Fruit fly (Drosophila melanogaster) whole organism, wandering third instar larva: ENCODE results near the gene CG14629.

ENCODE experiments used
- Abd-B ChIP-seq: fragments of >200 bp; optimal IDR thresholded peaks from 2 replicates; lab custom pipeline; 2017; ENCODE audit warnings: missing biosample characterization, missing genetic modification characterization
- CG32264 ChIP-seq: fragments of 200-800 bp; sonication (Bioruptor generic); optimal IDR thresholded peaks from 2 replicates; lab custom pipeline; 2016; ENCODE audit warnings: missing biosample characterization, missing genetic modification characterization
- CG9705 ChIP-seq: fragments of 200-800 bp; sonication (Bioruptor generic); optimal IDR thresholded peaks from 2 replicates; lab custom pipeline; 2018; ENCODE audit warnings: missing biosample characterization, mild to moderate bottlenecking, missing genetic modification characterization
- CrebA ChIP-seq: fragments of 200-800 bp; sonication (Bioruptor generic); optimal IDR thresholded peaks from 2 replicates; lab custom pipeline; 2016; ENCODE audit warnings: missing biosample characterization, mild to moderate bottlenecking, missing genetic modification characterization, borderline replicate concordance
- Dfd ChIP-seq: fragments of >200 bp; optimal IDR thresholded peaks from 2 replicates; lab custom pipeline; 2017; ENCODE audit warnings: missing biosample characterization, missing genetic modification characterization
- Dif ChIP-seq: fragments of 200-275, 200-300 bp; sonication (Bioruptor generic); optimal IDR thresholded peaks from 2 replicates; lab custom pipeline; 2018; ENCODE audit warnings: missing biosample characterization, missing genetic modification characterization; ENCODE audit not compliant: partially characterized antibody
- GATAd ChIP-seq: sonication (Bioruptor generic); optimal IDR thresholded peaks from 2 replicates; lab custom pipeline; 2016; ENCODE audit warnings: missing biosample characterization, missing genetic modification characterization
- HLH106 ChIP-seq: fragments of 200-800 bp; optimal IDR thresholded peaks from 3 replicates; lab custom pipeline; 2019; ENCODE audit warnings: missing biosample characterization, mild to moderate bottlenecking, missing genetic modification characterization, moderate library complexity
- Hnf4 ChIP-seq: fragments of 200-800 bp; sonication (Bioruptor generic); optimal IDR thresholded peaks from 2 replicates; lab custom pipeline; 2016; ENCODE audit warnings: missing biosample characterization, mild to moderate bottlenecking, missing genetic modification characterization
- Hr78 ChIP-seq: fragments of >200 bp; optimal IDR thresholded peaks from 2 replicates; lab custom pipeline; 2017; ENCODE audit warnings: missing biosample characterization, missing genetic modification characterization
- Hr83 ChIP-seq: fragments of 200-300 bp; sonication (Bioruptor generic); optimal IDR thresholded peaks from 2 replicates; lab custom pipeline; 2016; ENCODE audit warnings: missing biosample characterization, mild to moderate bottlenecking, missing genetic modification characterization, moderate library complexity; ENCODE audit not compliant: poor library complexity, severe bottlenecking
- Jra ChIP-seq: sonication (Bioruptor generic); optimal IDR thresholded peaks from 2 replicates; lab custom pipeline; 2016; ENCODE audit warnings: missing biosample characterization, missing genetic modification characterization
- Myc ChIP-seq: fragments of >200 bp; optimal IDR thresholded peaks from 2 replicates; lab custom pipeline; 2017
- OdsH ChIP-seq: fragments of 200-800 bp; sonication (Bioruptor generic); optimal IDR thresholded peaks from 2 replicates; lab custom pipeline; 2016; ENCODE audit warnings: missing biosample characterization, mild to moderate bottlenecking, missing genetic modification characterization
- Rel ChIP-seq, 2 experiments: fragments of 200-800 bp; sonication (Bioruptor generic) in 1 of 2; optimal IDR thresholded peaks; 2 replicates in 1 of 2; 3 replicates in 1 of 2; lab custom pipeline; 2016 to 2019; ENCODE audit warnings: mild to moderate bottlenecking in 2 of 2, missing biosample characterization in 2 of 2, missing genetic modification characterization in 2 of 2, moderate library complexity in 1 of 2
- Sp1 ChIP-seq: fragments of 200-800 bp; sonication (Bioruptor generic); optimal IDR thresholded peaks from 3 replicates; lab custom pipeline; 2019; ENCODE audit warnings: missing biosample characterization, mild to moderate bottlenecking, missing genetic modification characterization, moderate library complexity
- Vsx2 ChIP-seq: fragments of 200-300, 225-300 bp; sonication (Bioruptor generic); optimal IDR thresholded peaks from 2 replicates; lab custom pipeline; 2018; ENCODE audit warnings: missing biosample characterization, missing genetic modification characterization; ENCODE audit not compliant: partially characterized antibody
- br ChIP-seq: fragments of 200-800 bp; sonication (Bioruptor generic); optimal IDR thresholded peaks from 2 replicates; lab custom pipeline; 2016; ENCODE audit warnings: missing biosample characterization, missing genetic modification characterization
- brk ChIP-seq: fragments of 200-800 bp; sonication (Bioruptor generic); optimal IDR thresholded peaks from 2 replicates; lab custom pipeline; 2016; ENCODE audit warnings: missing biosample characterization, mild to moderate bottlenecking, missing genetic modification characterization
- dl ChIP-seq, 2 experiments: fragments of 175-275, 200-275 bp in 1 of 2; fragments of 200-275 bp in 1 of 2; sonication (Bioruptor generic); optimal IDR thresholded peaks; lab custom pipeline; 2018; ENCODE audit warnings: mild to moderate bottlenecking in 2 of 2, missing biosample characterization in 2 of 2, missing genetic modification characterization in 2 of 2, moderate library complexity in 2 of 2; ENCODE audit not compliant: partially characterized antibody in 2 of 2, insufficient read depth in 1 of 2
- dmrt93B ChIP-seq: fragments of 200-800 bp; sonication (Bioruptor generic); optimal IDR thresholded peaks from 2 replicates; lab custom pipeline; 2018; ENCODE audit warnings: missing biosample characterization, mild to moderate bottlenecking, missing genetic modification characterization
- dsf ChIP-seq: sonication (Bioruptor generic); optimal IDR thresholded peaks from 2 replicates; lab custom pipeline; 2016; ENCODE audit warnings: missing biosample characterization, missing genetic modification characterization, borderline replicate concordance
- ey ChIP-seq: fragments of 200-800 bp; sonication (Bioruptor generic); optimal IDR thresholded peaks from 2 replicates; lab custom pipeline; 2016; ENCODE audit warnings: missing biosample characterization, missing genetic modification characterization
- foxo ChIP-seq, 2 experiments: fragments of 200-800 bp; sonication (Bioruptor generic); optimal IDR thresholded peaks; 2 replicates in 1 of 2; 3 replicates in 1 of 2; lab custom pipeline; 2016 to 2017; ENCODE audit warnings: missing biosample characterization in 2 of 2, missing genetic modification characterization in 2 of 2
- fru ChIP-seq: fragments of 200-800 bp; sonication (Bioruptor generic); optimal IDR thresholded peaks from 3 replicates; lab custom pipeline; 2016; ENCODE audit warnings: missing biosample characterization, mild to moderate bottlenecking, missing genetic modification characterization
- h ChIP-seq: fragments of 200-800 bp; sonication (Bioruptor generic); optimal IDR thresholded peaks from 3 replicates; lab custom pipeline; 2016; ENCODE audit warnings: missing biosample characterization, mild to moderate bottlenecking, missing genetic modification characterization
- jim ChIP-seq: fragments of 175-275, 200-325 bp; sonication (Bioruptor generic); optimal IDR thresholded peaks from 2 replicates; lab custom pipeline; 2016; ENCODE audit warnings: missing biosample characterization, mild to moderate bottlenecking, missing genetic modification characterization
- lola ChIP-seq: fragments of >200 bp; optimal IDR thresholded peaks from 2 replicates; lab custom pipeline; 2017; ENCODE audit warnings: missing biosample characterization, missing genetic modification characterization
- pan ChIP-seq: fragments of >200 bp; optimal IDR thresholded peaks from 2 replicates; lab custom pipeline; 2017
- psq ChIP-seq: fragments of 200-800 bp; sonication (Bioruptor generic); optimal IDR thresholded peaks from 3 replicates; lab custom pipeline; 2017; ENCODE audit warnings: missing biosample characterization, mild to moderate bottlenecking, missing genetic modification characterization, moderate library complexity
- rgr ChIP-seq: fragments of 200-800 bp; sonication (Bioruptor generic); optimal IDR thresholded peaks from 3 replicates; lab custom pipeline; 2016; ENCODE audit warnings: missing biosample characterization, mild to moderate bottlenecking, missing genetic modification characterization
- sage ChIP-seq: fragments of 200-800 bp; sonication (Bioruptor generic); optimal IDR thresholded peaks from 2 replicates; lab custom pipeline; 2016; ENCODE audit warnings: missing biosample characterization, mild to moderate bottlenecking, missing genetic modification characterization
- sv ChIP-seq: fragments of 200-800 bp; sonication (Bioruptor generic); optimal IDR thresholded peaks from 3 replicates; lab custom pipeline; 2016; ENCODE audit warnings: missing biosample characterization, missing genetic modification characterization
- usp ChIP-seq: fragments of >200 bp; optimal IDR thresholded peaks from 2 replicates; lab custom pipeline; 2017; ENCODE audit warnings: missing biosample characterization, missing genetic modification characterization
- woc ChIP-seq: sonication (Bioruptor generic); optimal IDR thresholded peaks from 2 replicates; lab custom pipeline; 2016; ENCODE audit warnings: missing biosample characterization, mild to moderate bottlenecking, missing genetic modification characterization

Gene CG14629

DNA sequence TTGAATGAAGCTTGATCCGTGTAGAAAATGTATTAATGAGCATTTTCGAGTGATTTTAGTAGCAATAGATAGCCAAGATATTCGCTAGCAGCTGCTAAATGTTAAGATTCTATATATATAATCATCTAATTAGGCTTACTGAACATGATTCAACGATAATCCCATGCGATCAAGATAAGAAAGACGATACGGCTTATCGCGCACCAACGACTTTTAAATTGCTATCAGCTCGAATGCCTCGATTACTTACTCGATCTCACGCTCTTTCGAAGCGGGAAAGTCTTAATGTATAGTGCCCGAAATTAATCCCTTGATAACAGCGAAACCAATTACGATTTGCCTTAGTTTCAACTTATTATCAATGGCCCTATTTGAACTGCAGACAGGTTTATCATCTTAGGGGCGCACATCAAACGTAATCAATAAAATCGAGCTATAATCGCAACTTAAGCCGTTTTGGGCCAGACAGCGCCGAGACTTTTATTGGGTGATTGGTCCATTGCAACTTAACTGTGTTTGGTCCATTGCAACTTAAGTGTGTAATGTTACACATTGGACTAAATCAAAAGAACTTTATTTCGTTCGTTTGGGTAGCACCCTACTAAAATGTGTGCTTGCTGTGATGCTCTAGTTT lies 591 bp upstream of the CG14629 start:
- TF ChIP-seq Myc (no peak), rgr (no peak), Hr78 (GFP tag; lab: Kevin White, UChicago) (no peak), CG9705 (GFP tag; lab: Kevin White, UChicago) (no peak), Dfd (GFP tag; lab: Kevin White, UChicago) (no peak), pan (lab: Kevin White, UChicago) (no peak), Jra (GFP tag; lab: Kevin White, UChicago) (no peak), Abd-B (GFP tag; lab: Kevin White, UChicago) (no peak)

DNA sequence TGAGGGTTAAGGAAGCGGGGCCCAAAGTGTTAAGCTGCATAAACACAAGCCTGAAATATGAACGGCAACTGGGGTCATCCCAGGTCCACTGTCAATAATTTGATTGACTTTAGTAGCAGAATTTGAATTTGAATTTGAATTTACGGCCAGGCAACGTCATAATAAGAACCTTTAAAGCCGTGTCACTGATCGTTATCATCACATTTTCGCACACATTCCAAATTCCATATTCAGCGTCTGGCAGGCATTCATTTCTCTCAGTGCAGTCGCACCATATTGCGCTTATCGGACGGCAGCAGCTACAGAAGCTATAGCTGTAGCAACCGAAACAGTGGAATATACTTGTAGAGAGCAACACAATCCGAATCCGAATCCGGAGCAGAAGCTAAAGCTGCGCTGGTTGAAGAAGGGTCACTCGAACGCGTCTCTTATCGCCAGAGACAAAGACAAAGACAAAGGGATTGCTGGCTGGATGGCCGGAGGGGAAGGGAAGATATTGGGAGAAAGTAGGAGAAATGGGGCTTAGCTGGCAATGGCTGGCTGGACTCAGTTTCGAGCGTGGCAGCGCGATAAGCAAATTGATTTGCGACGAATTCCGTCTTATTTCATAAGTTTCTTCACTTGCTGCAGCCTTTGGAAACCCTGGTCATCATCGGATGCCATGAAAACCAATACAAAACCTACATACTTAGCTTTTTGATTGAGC lies 1.5 kb downstream of the CG14629 start:
- TF ChIP-seq OdsH (GFP tag; lab: Kevin White, UChicago) (peak; percentile 58), Hr83 (GFP tag; lab: Kevin White, UChicago) (peak; percentile 31), sv (no peak), Rel (GFP tag; optimal IDR thresholded peaks at IDR 0.05; lab: Kevin White, UChicago) (no peak), Rel (tag; optimal IDR thresholded peaks at IDR 0.05; lab: Kevin White, UChicago) (peak; percentile 17), lola (GFP tag; lab: Kevin White, UChicago) (no peak), br (GFP tag; lab: Kevin White, UChicago) (peak; percentile 69), Dif (no peak), sage (GFP tag; lab: Kevin White, UChicago) (no peak), Myc (no peak), Sp1 (GFP tag; lab: Kevin White, UChicago) (peak; percentile 52), Vsx2 (GFP tag; lab: Kevin White, UChicago) (no peak), dmrt93B (peak; percentile 40), Jra (GFP tag; lab: Kevin White, UChicago) (peak; percentile 32), Abd-B (GFP tag; lab: Kevin White, UChicago) (no peak), ey (GFP tag; lab: Kevin White, UChicago) (peak; percentile 61), psq (GFP tag; lab: Kevin White, UChicago) (peak; percentile 47), Hr78 (GFP tag; lab: Kevin White, UChicago) (no peak), CG32264 (no peak), Dfd (GFP tag; lab: Kevin White, UChicago) (no peak), foxo (GFP tag; optimal IDR thresholded peaks at IDR 0.05; lab: Kevin White, UChicago) (peak in 1 of 2 experiments; percentile 78), dsf (GFP tag; lab: Kevin White, UChicago) (no peak), GATAd (no peak), jim (GFP tag; lab: Kevin White, UChicago) (no peak), CG9705 (GFP tag; lab: Kevin White, UChicago) (no peak), Hnf4 (GFP tag; lab: Kevin White, UChicago) (peak; percentile 68), brk (GFP tag; lab: Kevin White, UChicago) (peak; percentile 41), HLH106 (tag; lab: Kevin White, UChicago) (peak; percentile 62), woc (GFP tag; lab: Kevin White, UChicago) (no peak), pan (lab: Kevin White, UChicago) (no peak), rgr (peak; percentile 73), fru (GFP tag; lab: Kevin White, UChicago) (peak; percentile 67), CrebA (no peak), dl (GFP tag; optimal IDR thresholded peaks at IDR 0.05; lab: Kevin White, UChicago; ENCODE audit: insufficient read depth in 1 of 2, partially characterized antibody in 2 of 2) (no peak), h (GFP tag; lab: Kevin White, UChicago) (peak; percentile 75)

- TF ChIP-seq psq (GFP tag; lab: Kevin White, UChicago) (no peak), GATAd (no peak), Vsx2 (GFP tag; lab: Kevin White, UChicago) (no peak), CrebA (no peak), ey (GFP tag; lab: Kevin White, UChicago) (no peak), usp (GFP tag; lab: Kevin White, UChicago) (no peak), Dif (no peak), dmrt93B (no peak), pan (lab: Kevin White, UChicago) (no peak)
These were observed 5.0 kb downstream of the CG14629 start for dm6 chrX:1056338-1056737.
